Fruit fly (Drosophila melanogaster): ENCODE results near the gene AdipoR.

- TF ChIP-seq lola (GFP tag; optimal IDR thresholded peaks at IDR 0.05) (no peak), rgr (GFP tag; optimal IDR thresholded peaks at IDR 0.05) (peak; percentile 7), foxo (GFP tag; optimal IDR thresholded peaks at IDR 0.05) (peak in 1 of 2 experiments; percentile 3), Hr78 (GFP tag; optimal IDR thresholded peaks at IDR 0.05) (no peak), psq (GFP tag; optimal IDR thresholded peaks at IDR 0.05) (peak; percentile 26), Abd-B (GFP tag; optimal IDR thresholded peaks at IDR 0.05) (no peak), N (GFP tag; optimal IDR thresholded peaks at IDR 0.05) (no peak), dsf (GFP tag; optimal IDR thresholded peaks at IDR 0.05; ENCODE audit: borderline replicate concordance) (no peak), Dfd (GFP tag; optimal IDR thresholded peaks at IDR 0.05) (no peak), Myc (optimal IDR thresholded peaks at IDR 0.05) (no peak), Vsx2 (GFP tag; optimal IDR thresholded peaks at IDR 0.05; ENCODE audit: partially characterized antibody) (no peak), Dif (GFP tag; optimal IDR thresholded peaks at IDR 0.05; ENCODE audit: partially characterized antibody) (no peak), pan (optimal IDR thresholded peaks at IDR 0.05) (no peak)
These were observed 43.1 kb upstream of the AdipoR start for dm6 chr3R:22590668-22591275.

All from whole organism, wandering third instar larva.